Fruit fly (Drosophila melanogaster): ENCODE results near the gene Alp11.

Alp11 gene

DNA sequence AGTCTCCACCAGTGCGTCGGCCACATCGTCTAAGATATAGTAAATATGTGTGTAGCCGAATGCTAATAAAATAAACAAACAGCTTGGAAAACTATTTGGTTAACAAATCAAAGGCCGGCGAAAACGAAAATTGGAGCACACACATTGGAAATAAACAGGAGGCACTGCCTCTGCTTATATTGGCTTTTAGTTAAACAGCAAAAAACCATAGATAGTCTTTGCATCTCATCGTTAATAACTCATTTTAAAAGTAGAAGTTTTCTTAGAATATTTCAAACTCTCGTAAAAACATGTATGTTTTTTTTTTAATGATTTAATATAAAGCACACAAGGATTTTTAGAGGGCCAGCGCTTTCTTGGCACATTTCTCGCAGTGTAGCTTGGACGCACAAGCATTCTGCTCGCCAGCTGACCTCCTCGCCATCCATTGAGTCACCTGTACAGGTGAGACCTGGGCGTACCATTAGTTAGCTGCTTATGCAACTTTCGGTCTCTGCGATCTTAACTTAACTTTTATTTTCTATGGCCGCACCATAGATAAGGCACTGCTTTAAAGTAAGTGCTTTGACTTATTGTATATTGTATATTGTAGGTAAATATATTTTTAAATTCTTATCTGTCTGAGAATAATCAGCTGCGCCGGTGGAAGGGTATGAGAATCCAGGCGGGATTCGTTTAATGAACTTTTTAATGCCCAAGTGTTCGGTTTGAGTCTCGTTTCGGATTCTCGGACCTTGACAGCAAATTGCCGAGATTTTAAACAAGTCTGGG lies 4.4 kb downstream of the Alp11 start (continued):
- no peak for TF ChIP-seq CG15514 (GFP tag; optimal IDR thresholded peaks at IDR 0.05)
- TF ChIP-seq CG10274 (GFP tag; optimal IDR thresholded peaks at IDR 0.05): no peak
- no peak for TF ChIP-seq sc (optimal IDR thresholded peaks at IDR 0.05)
- no peak for TF ChIP-seq sc (GFP tag; optimal IDR thresholded peaks at IDR 0.05)
- TF ChIP-seq fd3F (GFP tag; optimal IDR thresholded peaks at IDR 0.05): no peak
- TF ChIP-seq Sin3A (optimal IDR thresholded peaks at IDR 0.05): no peak
- 0 out of 3 replicates have a peak, but pooled peaks have one; percentile 37 for TF ChIP-seq tgo (GFP tag; IDR thresholded peaks at IDR 0.05)
- TF ChIP-seq Asciz (GFP tag; optimal IDR thresholded peaks at IDR 0.05): peak; percentile 22
- TF ChIP-seq CG7745 (tag; optimal IDR thresholded peaks at IDR 0.05): no peak
- no peak for TF ChIP-seq MESR4 (GFP tag; optimal IDR thresholded peaks at IDR 0.05)
- TF ChIP-seq pnt (GFP tag; optimal IDR thresholded peaks at IDR 0.05): peak; percentile 31
- TF ChIP-seq CG16779 (GFP tag; IDR thresholded peaks at IDR 0.05): no peak
- TF ChIP-seq ato (GFP tag; IDR thresholded peaks at IDR 0.05; ENCODE audit: partially characterized antibody): no peak
- no peak for TF ChIP-seq corto (GFP tag; optimal IDR thresholded peaks at IDR 0.05)
- no peak; the same call in 1 of the 2 replicates for TF ChIP-seq rib (GFP tag; IDR thresholded peaks at IDR 0.05)
- TF ChIP-seq CG4617 (GFP tag; optimal IDR thresholded peaks at IDR 0.05; ENCODE audit: borderline replicate concordance): no peak
- 0 out of 2 replicates have a peak, but pooled peaks have one; percentile 29 for TF ChIP-seq sob (GFP tag; IDR thresholded peaks at IDR 0.05)
- peak; percentile 28 for TF ChIP-seq Hr3 (GFP tag; optimal IDR thresholded peaks at IDR 0.05)
- peak in 1 of 2 experiments; percentile 29 for TF ChIP-seq Eip74EF (GFP tag; optimal IDR thresholded peaks at IDR 0.05)
- TF ChIP-seq CG34376 (GFP tag; optimal IDR thresholded peaks at IDR 0.05): no peak
- TF ChIP-seq Ravus (GFP tag; IDR thresholded peaks at IDR 0.05): no peak
- TF ChIP-seq dati (GFP tag; IDR thresholded peaks at IDR 0.05): no peak
- TF ChIP-seq slbo (GFP tag; IDR thresholded peaks at IDR 0.05): peak; percentile 52; the same call in 1 of the 2 replicates
- TF ChIP-seq ssp (GFP tag; IDR thresholded peaks at IDR 0.05): 0 out of 2 replicates have a peak, but pooled peaks have one; percentile 21
- TF ChIP-seq CG15073 (GFP tag; optimal IDR thresholded peaks at IDR 0.05): no peak
- TF ChIP-seq Hand (GFP tag; optimal IDR thresholded peaks at IDR 0.05): peak; percentile 1
- no peak for TF ChIP-seq prd (optimal IDR thresholded peaks at IDR 0.05)
- peak; percentile 60; the same call in 2 of the 3 replicates for TF ChIP-seq prd (GFP tag; IDR thresholded peaks at IDR 0.05)
- peak; percentile 41; the same call in 1 of the 2 replicates for TF ChIP-seq CG17328 (GFP tag; IDR thresholded peaks at IDR 0.05)
- 0 out of 3 replicates have a peak, but pooled peaks have one; percentile 28 for TF ChIP-seq CG7357 (GFP tag; IDR thresholded peaks at IDR 0.05)
- TF ChIP-seq CG4282 (GFP tag; optimal IDR thresholded peaks at IDR 0.05): no peak
- TF ChIP-seq Opbp (GFP tag; IDR thresholded peaks at IDR 0.05; ENCODE audit: partially characterized antibody): no peak
- no peak for TF ChIP-seq CG10959 (GFP tag; IDR thresholded peaks at IDR 0.05)
- TF ChIP-seq wek (GFP tag; optimal IDR thresholded peaks at IDR 0.05): no peak
- TF ChIP-seq D19A (tag; optimal IDR thresholded peaks at IDR 0.05): no peak
- TF ChIP-seq zfh2 (GFP tag; optimal IDR thresholded peaks at IDR 0.05): peak; percentile 8
- TF ChIP-seq ken (GFP tag; IDR thresholded peaks at IDR 0.05): no peak
- TF ChIP-seq crol (GFP tag; IDR thresholded peaks at IDR 0.05): no peak
- TF ChIP-seq Lpt (GFP tag; optimal IDR thresholded peaks at IDR 0.05): no peak
- peak; percentile 46 for TF ChIP-seq Aef1 (GFP tag; IDR thresholded peaks at IDR 0.05)
- TF ChIP-seq tin (GFP tag; optimal IDR thresholded peaks at IDR 0.05): no peak
- peak; percentile 16 for TF ChIP-seq CG18262 (tag; optimal IDR thresholded peaks at IDR 0.05)
- TF ChIP-seq NC2β (GFP tag; optimal IDR thresholded peaks at IDR 0.05): no peak
- no peak for TF ChIP-seq BtbVII (GFP tag; optimal IDR thresholded peaks at IDR 0.05)
- TF ChIP-seq wdn (GFP tag; IDR thresholded peaks at IDR 0.05): no peak
- TF ChIP-seq CG2875 (GFP tag; optimal IDR thresholded peaks at IDR 0.05): peak; percentile 49
- peak; percentile 30 for TF ChIP-seq zf30C (GFP tag; optimal IDR thresholded peaks at IDR 0.05)
- peak; percentile 7 for TF ChIP-seq tx (GFP tag; optimal IDR thresholded peaks at IDR 0.05)
- peak; percentile 11 for TF ChIP-seq CG13296 (GFP tag; optimal IDR thresholded peaks at IDR 0.05)
- peak; percentile 50 for TF ChIP-seq CG6813 (GFP tag; optimal IDR thresholded peaks at IDR 0.05)

Data from whole organism, embryonic.